Worm (Caenorhabditis elegans) whole organism, L1 larva: ENCODE results near the gene icap-1.

Experiments used
- C16A3.4 ChIP-seq: fragments of 150-350 bp; optimal IDR thresholded peaks from 2 replicates; lab custom pipeline; 2014; ENCODE audit warnings: missing biosample characterization, missing genetic modification characterization
- egl-27 ChIP-seq, 2 experiments: fragments of 150-350 bp in 1 of 2; sonication (generic microtip); optimal IDR thresholded peaks; 3 replicates each; lab custom pipeline; 2017 to 2018; ENCODE audit warnings: missing biosample characterization in 2 of 2, missing genetic modification characterization in 2 of 2, missing genetic modification reagents in 2 of 2
- nhr-28 ChIP-seq: fragments of 150-350 bp; optimal IDR thresholded peaks from 2 replicates; lab custom pipeline; 2014; ENCODE audit warnings: missing biosample characterization, missing genetic modification characterization
- nhr-90 ChIP-seq: sonication (generic microtip); optimal IDR thresholded peaks from 2 replicates; lab custom pipeline; 2016; ENCODE audit warnings: mild to moderate bottlenecking, missing genetic modification characterization, missing compliant biosample characterization; ENCODE audit not compliant: poor library complexity

- TF ChIP-seq egl-27 (tag; optimal IDR thresholded peaks at IDR 0.05; lab: Kevin White, UChicago) (no peak), C16A3.4 (tag; lab: Kevin White, UChicago) (no peak), nhr-28 (tag; lab: Kevin White, UChicago) (no peak), nhr-90 (no peak)
Measured at ce11 chrIV:13763449-13763848, 23.3 kb downstream of the icap-1 start.
